Worm (Caenorhabditis elegans) whole organism, early embryonic: ENCODE measurements around the gene patr-1.

Experiments
- B0310.2 ChIP-seq: sonication (generic microtip); optimal IDR thresholded peaks from 2 replicates; lab custom pipeline; 2016; ENCODE audit warnings: mild to moderate bottlenecking, missing genetic modification characterization, missing compliant biosample characterization
- F13C5.2 ChIP-seq: sonication (generic microtip); optimal IDR thresholded peaks from 2 replicates; lab custom pipeline; 2017; ENCODE audit warnings: mild to moderate bottlenecking, missing genetic modification characterization, inconsistent platforms, missing compliant biosample characterization
- aly-1 ChIP-seq: sonication (generic microtip); optimal IDR thresholded peaks from 2 replicates; lab custom pipeline; 2016; ENCODE audit warnings: missing genetic modification characterization, missing compliant biosample characterization
- ama-1 ChIP-seq: fragments of 150-350 bp; optimal IDR thresholded peaks from 2 replicates; lab custom pipeline; 2014
- ceh-13 ChIP-seq: fragments of 200-800 bp; sonication (Bioruptor generic); optimal IDR thresholded peaks from 2 replicates; lab custom pipeline; 2018; ENCODE audit warnings: mild to moderate bottlenecking, missing genetic modification characterization, missing compliant biosample characterization
- ceh-36 ChIP-seq: sonication (generic microtip); optimal IDR thresholded peaks from 2 replicates; lab custom pipeline; 2016; ENCODE audit warnings: missing genetic modification characterization, inconsistent platforms, missing compliant biosample characterization
- ets-7 ChIP-seq: sonication (generic microtip); optimal IDR thresholded peaks from 2 replicates; lab custom pipeline; 2016; ENCODE audit warnings: missing genotype, missing genetic modification characterization, missing compliant biosample characterization
- flt-1 ChIP-seq: fragments of 200-800 bp; sonication (Bioruptor generic); IDR thresholded peaks from 2 replicates; pipeline ENCODE4 v1.3.6; 2022; ENCODE audit warnings: missing genetic modification characterization, missing compliant biosample characterization
- hmbx-1 ChIP-seq: sonication (generic microtip); optimal IDR thresholded peaks from 2 replicates; lab custom pipeline; 2016; ENCODE audit warnings: mild to moderate bottlenecking, missing genetic modification characterization, missing compliant biosample characterization
- hmg-4 ChIP-seq: fragments of 200-800 bp; sonication (Bioruptor generic); optimal IDR thresholded peaks from 2 replicates; lab custom pipeline; 2018; ENCODE audit warnings: mild to moderate bottlenecking, missing genetic modification characterization, missing compliant biosample characterization
- hnd-1 ChIP-seq: sonication (generic microtip); optimal IDR thresholded peaks from 2 replicates; lab custom pipeline; 2016; ENCODE audit warnings: missing genetic modification characterization, missing compliant biosample characterization
- pes-1 ChIP-seq: fragments of 200-800 bp; sonication (Bioruptor generic); IDR thresholded peaks from 2 replicates; pipeline ENCODE4 v1.3.6; 2022; ENCODE audit warnings: missing genetic modification reagents, missing genetic modification characterization, missing compliant biosample characterization
- scrt-1 ChIP-seq: fragments of 200-800 bp; sonication (Bioruptor generic); IDR thresholded peaks from 2 replicates; pipeline ENCODE4 v1.3.6; 2022; ENCODE audit warnings: missing genetic modification characterization, missing compliant biosample characterization
- sea-1 ChIP-seq: fragments of 200-800 bp; sonication (Bioruptor generic); conservative IDR thresholded peaks from 2 replicates; pipeline ENCODE4 v1.3.6; 2022; ENCODE audit warnings: missing genetic modification characterization, missing compliant biosample characterization
- tbx-11 ChIP-seq: fragments of 200-800 bp; sonication (Bioruptor generic); IDR thresholded peaks from 2 replicates; pipeline ENCODE4 v1.3.6; 2022; ENCODE audit warnings: missing genetic modification characterization, missing compliant biosample characterization
- tbx-37 ChIP-seq: fragments of 200-800 bp; sonication (Bioruptor generic); conservative IDR thresholded peaks from 2 replicates; pipeline ENCODE4 v1.3.6; 2022; ENCODE audit warnings: missing genetic modification reagents, missing genetic modification characterization, missing compliant biosample characterization
- tra-4 ChIP-seq: sonication (generic microtip); optimal IDR thresholded peaks from 2 replicates; lab custom pipeline; 2017; ENCODE audit warnings: missing genetic modification characterization, missing compliant biosample characterization

The patr-1 gene

ce11 chrII:11733850-11734249 is 43.9 kb downstream of the patr-1 start:
- TF ChIP-seq pes-1 (GFP tag; lab: Robert Waterston, UW) (no peak), ceh-13 (GFP tag; lab: Kevin White, UChicago) (no peak), ceh-36 (tag; lab: Kevin White, UChicago) (no peak), ets-7 (tag; lab: Kevin White, UChicago) (no peak)

ce11 chrII:11732513-11732912 is 45.2 kb downstream of the patr-1 start, which contains the start of gene F13D12.8:
F13D12.8 (minus strand) TSS chrII:11732594.
- TF ChIP-seq pes-1 (GFP tag; lab: Robert Waterston, UW): no peak
- TF ChIP-seq aly-1 (tag; lab: Kevin White, UChicago): no peak
- TF ChIP-seq B0310.2 (tag; lab: Kevin White, UChicago): no peak

ce11 chrII:11731174-11731724 is 46.5 kb downstream of the patr-1 start:
- TF ChIP-seq tbx-11 (GFP tag; lab: Robert Waterston, UW): no peak
- no peak for TF ChIP-seq ceh-36 (tag; lab: Kevin White, UChicago)
- no peak for TF ChIP-seq tbx-37 (GFP tag; lab: Robert Waterston, UW)
- no peak for TF ChIP-seq hmbx-1 (tag; lab: Kevin White, UChicago)
- TF ChIP-seq pes-1 (GFP tag; lab: Robert Waterston, UW): no peak
- no peak for TF ChIP-seq tra-4 (tag; lab: Kevin White, UChicago)
- TF ChIP-seq hmg-4 (GFP tag; lab: Kevin White, UChicago): no peak
- TF ChIP-seq ets-7 (tag; lab: Kevin White, UChicago): no peak
- TF ChIP-seq ceh-13 (GFP tag; lab: Kevin White, UChicago): no peak
- TF ChIP-seq F13C5.2 (tag; lab: Kevin White, UChicago): no peak
- TF ChIP-seq flt-1 (GFP tag; lab: Robert Waterston, UW): no peak
- no peak for TF ChIP-seq B0310.2 (tag; lab: Kevin White, UChicago)
- no peak for TF ChIP-seq sea-1 (GFP tag; lab: Robert Waterston, UW)
- no peak for TF ChIP-seq ama-1

ce11 chrII:11729757-11730535 is 47.8 kb downstream of the patr-1 start:
- TF ChIP-seq scrt-1 (GFP tag; lab: Robert Waterston, UW): no peak
- no peak for TF ChIP-seq flt-1 (GFP tag; lab: Robert Waterston, UW)
- no peak for TF ChIP-seq hmg-4 (GFP tag; lab: Kevin White, UChicago)
- TF ChIP-seq ama-1: no peak
- no peak for TF ChIP-seq sea-1 (GFP tag; lab: Robert Waterston, UW)
- TF ChIP-seq hmbx-1 (tag; lab: Kevin White, UChicago): no peak

ce11 chrII:11728545-11729105 is 49.1 kb downstream of the patr-1 start, which contains the start of gene alh-8:
alh-8 (plus strand) TSS chrII:11729055.
- TF ChIP-seq sea-1 (GFP tag; lab: Robert Waterston, UW) (no peak), ama-1 (no peak), hmg-4 (GFP tag; lab: Kevin White, UChicago) (no peak), tbx-37 (GFP tag; lab: Robert Waterston, UW) (no peak), B0310.2 (tag; lab: Kevin White, UChicago) (no peak), tra-4 (tag; lab: Kevin White, UChicago) (no peak), ceh-13 (GFP tag; lab: Kevin White, UChicago) (no peak), aly-1 (tag; lab: Kevin White, UChicago) (no peak), pes-1 (GFP tag; lab: Robert Waterston, UW) (no peak), hmbx-1 (tag; lab: Kevin White, UChicago) (no peak), F13C5.2 (tag; lab: Kevin White, UChicago) (no peak), ets-7 (tag; lab: Kevin White, UChicago) (no peak), ceh-36 (tag; lab: Kevin White, UChicago) (no peak), hnd-1 (no peak)

- no peak for TF ChIP-seq tra-4 (tag; lab: Kevin White, UChicago)
- TF ChIP-seq tbx-37 (GFP tag; lab: Robert Waterston, UW): no peak
- no peak for TF ChIP-seq ets-7 (tag; lab: Kevin White, UChicago)
- TF ChIP-seq sea-1 (GFP tag; lab: Robert Waterston, UW): no peak
- no peak for TF ChIP-seq ama-1
- TF ChIP-seq hnd-1: no peak
- no peak for TF ChIP-seq scrt-1 (GFP tag; lab: Robert Waterston, UW)
- TF ChIP-seq hmbx-1 (tag; lab: Kevin White, UChicago): no peak
- TF ChIP-seq hmg-4 (GFP tag; lab: Kevin White, UChicago): no peak
- no peak for TF ChIP-seq ceh-36 (tag; lab: Kevin White, UChicago)
- no peak for TF ChIP-seq aly-1 (tag; lab: Kevin White, UChicago)
- TF ChIP-seq ceh-13 (GFP tag; lab: Kevin White, UChicago): no peak
- TF ChIP-seq F13C5.2 (tag; lab: Kevin White, UChicago): no peak
- no peak for TF ChIP-seq pes-1 (GFP tag; lab: Robert Waterston, UW)
- TF ChIP-seq B0310.2 (tag; lab: Kevin White, UChicago): no peak
- TF ChIP-seq tbx-11 (GFP tag; lab: Robert Waterston, UW): no peak
- no peak for TF ChIP-seq flt-1 (GFP tag; lab: Robert Waterston, UW)
These were observed 50.3 kb downstream of the patr-1 start for ce11 chrII:11727438-11727837.
